Worm (Caenorhabditis elegans): ENCODE measurements around the gene rps-16.

Gene rps-16

DNA sequence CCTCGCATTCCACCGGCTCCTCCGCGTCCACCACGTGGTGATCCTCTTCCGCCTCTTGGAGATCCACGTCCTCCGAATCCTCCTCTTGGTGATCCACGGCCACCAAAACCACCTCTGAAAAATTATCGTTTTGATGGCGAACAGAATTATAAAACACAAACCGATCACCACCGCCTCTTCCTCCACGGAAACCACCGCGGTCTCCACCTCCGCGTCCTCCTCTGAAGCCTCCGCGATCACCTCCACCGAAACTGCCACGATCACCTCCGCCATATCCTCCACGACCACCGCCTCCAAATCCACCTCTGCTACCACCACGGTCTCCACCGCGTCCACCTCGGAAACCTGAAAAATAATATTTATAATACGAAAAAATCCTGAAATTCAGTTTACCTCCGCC, 1.2 kb upstream of the rps-16 start:
- TF ChIP-seq fkh-8 (tag; optimal IDR thresholded peaks at IDR 0.05) (no peak), ceh-82 (tag; optimal IDR thresholded peaks at IDR 0.05) (no peak), vab-15 (tag; optimal IDR thresholded peaks at IDR 0.05) (no peak), snu-23 (GFP tag; optimal IDR thresholded peaks at IDR 0.05) (no peak), aha-1 (tag; optimal IDR thresholded peaks at IDR 0.05) (no peak), fkh-10 (GFP tag; optimal IDR thresholded peaks at IDR 0.05) (no peak), elt-3 (tag; optimal IDR thresholded peaks at IDR 0.05) (no peak), nhr-237 (tag; optimal IDR thresholded peaks at IDR 0.05) (no peak), tbx-2 (tag; optimal IDR thresholded peaks at IDR 0.05) (no peak), F16B12.6 (tag; optimal IDR thresholded peaks at IDR 0.05) (no peak), unc-62 (GFP tag; optimal IDR thresholded peaks at IDR 0.05) (no peak), alr-1 (tag; optimal IDR thresholded peaks at IDR 0.05; ENCODE audit: borderline replicate concordance) (no peak)

DNA sequence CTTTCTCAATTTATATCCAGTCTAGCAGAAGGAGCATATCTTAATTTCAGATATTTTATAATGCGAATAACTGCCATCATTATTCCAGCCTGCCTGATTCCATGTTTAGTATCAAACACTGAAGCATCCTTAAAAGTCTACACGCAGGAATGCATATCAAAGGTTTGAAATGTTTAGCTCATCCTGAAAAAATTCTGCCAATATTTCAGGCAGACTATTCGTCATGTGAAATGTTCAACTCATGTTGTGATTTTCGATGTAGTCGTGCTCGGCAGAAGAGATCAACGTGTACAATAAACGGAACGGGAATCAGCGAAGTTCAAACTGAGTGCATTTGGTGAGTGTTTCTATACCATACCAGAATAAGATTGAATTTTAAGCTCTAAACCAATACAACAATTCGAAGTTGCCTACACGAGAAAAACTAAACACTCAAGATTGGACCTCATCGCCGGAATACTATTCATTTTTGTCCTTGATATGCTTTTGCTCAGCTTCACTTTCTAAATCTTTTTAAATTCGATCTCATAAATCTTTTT, 787 bp downstream of the rps-16 start, which contains the start of gene T01C3.11:
TSS of gene T01C3.11 (plus strand) at position 51 of the 539 bp plus-strand sequence.
- TF ChIP-seq egl-27 (tag; optimal IDR thresholded peaks at IDR 0.05) (no peak), mdl-1 (tag; optimal IDR thresholded peaks at IDR 0.05) (no peak), efl-1 (optimal IDR thresholded peaks at IDR 0.05) (no peak), efl-1 (GFP tag; optimal IDR thresholded peaks at IDR 0.05 in 1 of 2) (peak in 1 of 2 experiments; percentile 65), lin-35 (GFP tag; optimal IDR thresholded peaks at IDR 0.05) (no peak), hlh-4 (tag; optimal IDR thresholded peaks at IDR 0.05) (no peak), unc-30 (tag; optimal IDR thresholded peaks at IDR 0.05) (no peak), F16B12.6 (tag; optimal IDR thresholded peaks at IDR 0.05) (no peak)

DNA sequence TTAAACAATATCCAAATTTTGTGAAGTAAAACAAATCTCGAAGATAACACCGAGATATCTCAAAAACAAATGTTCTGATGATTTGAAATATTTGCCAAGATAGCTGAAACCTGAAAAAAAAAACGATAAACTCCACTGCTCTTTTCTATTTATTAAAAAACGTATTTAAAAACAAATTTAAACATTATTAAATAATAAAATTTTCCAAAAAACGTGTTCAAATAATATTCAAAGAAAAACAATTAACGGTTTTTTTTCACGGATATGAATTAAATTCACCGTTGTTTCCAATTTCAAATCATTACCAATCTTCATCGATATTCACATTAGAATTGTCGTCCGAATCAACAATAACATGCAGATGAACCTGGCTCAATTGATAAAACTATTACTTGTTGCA, 4.1 kb downstream of the rps-16 start, which contains the start of gene irld-14:
TSS of gene irld-14 (plus strand) at position 301 of the 400 bp plus-strand sequence.
- TF ChIP-seq pag-3 (tag; optimal IDR thresholded peaks at IDR 0.05; ENCODE audit: borderline replicate concordance, insufficient read depth) (no peak), zag-1 (tag; optimal IDR thresholded peaks at IDR 0.05) (no peak), fkh-10 (GFP tag; optimal IDR thresholded peaks at IDR 0.05) (no peak), hlh-17 (GFP tag; optimal IDR thresholded peaks at IDR 0.05; ENCODE audit: borderline replicate concordance) (no peak)

DNA sequence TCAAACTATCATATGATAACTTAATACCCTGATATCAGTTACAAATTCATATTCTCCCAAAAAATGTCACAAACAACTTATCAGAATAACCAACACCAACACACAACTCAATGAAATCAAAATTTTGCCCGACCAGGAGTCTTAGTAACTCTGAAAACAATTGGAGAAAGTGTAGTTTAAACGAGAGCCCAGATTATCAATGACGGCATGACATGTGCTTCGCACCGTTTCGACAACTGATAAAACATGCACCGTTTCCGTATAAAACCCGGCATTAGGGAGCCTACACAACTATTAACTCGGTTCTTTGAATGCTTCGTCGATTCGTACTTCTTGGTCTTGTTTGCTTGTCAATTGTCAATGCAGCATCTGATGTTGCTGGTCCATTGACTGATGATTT, 6.7 kb downstream of the rps-16 start, which contains the start of gene fil-1:
TSS of gene fil-1 (plus strand) at position 219 of the 400 bp plus-strand sequence.
- TF ChIP-seq nhr-20 (tag; optimal IDR thresholded peaks at IDR 0.05), result peak; percentile 30
- TF ChIP-seq ets-5 (GFP tag; IDR thresholded peaks at IDR 0.05), result no peak
- peak; percentile 68 for TF ChIP-seq elt-2 (tag; optimal IDR thresholded peaks at IDR 0.05)
- TF ChIP-seq lin-35 (GFP tag; optimal IDR thresholded peaks at IDR 0.05), result peak in 1 of 2 experiments; percentile 17
- TF ChIP-seq C34B4.2 (tag; optimal IDR thresholded peaks at IDR 0.05), result no peak

DNA sequence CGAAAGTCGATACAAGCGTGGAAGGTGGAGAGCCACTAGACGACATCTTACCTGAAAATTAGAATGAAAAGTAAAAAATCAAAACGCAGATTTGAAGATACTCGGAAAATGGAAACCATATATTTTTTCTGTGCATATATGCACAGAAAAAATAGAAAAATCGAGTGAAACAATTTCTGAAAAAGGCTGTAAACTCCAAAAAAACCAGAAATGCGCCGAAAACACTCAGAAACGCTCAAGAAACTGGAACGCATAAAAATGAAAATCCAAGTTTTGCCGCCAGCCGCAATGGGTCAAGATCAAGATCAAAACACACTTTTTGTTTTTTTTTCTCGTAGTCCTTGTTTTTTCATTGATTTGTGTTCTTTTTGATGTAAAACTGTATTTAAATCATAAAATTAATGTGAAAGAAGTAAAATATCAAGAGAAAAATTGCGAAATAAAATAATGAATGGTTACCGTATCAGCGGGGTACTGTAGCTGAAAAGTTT, 7.7 kb downstream of the rps-16 start, which contains the start of gene T01C3.3:
TSS of gene T01C3.3 (minus strand) at position 51 of the 491 bp plus-strand sequence.
- TF ChIP-seq xbp-1 (tag; optimal IDR thresholded peaks at IDR 0.05) (no peak), hlh-17 (GFP tag; optimal IDR thresholded peaks at IDR 0.05; ENCODE audit: borderline replicate concordance) (no peak), aha-1 (tag; optimal IDR thresholded peaks at IDR 0.05) (no peak), mep-1 (tag; optimal IDR thresholded peaks at IDR 0.05) (no peak), fkh-8 (tag; optimal IDR thresholded peaks at IDR 0.05) (no peak), C16A3.4 (tag; optimal IDR thresholded peaks at IDR 0.05) (no peak), mab-9 (GFP tag; IDR thresholded peaks at IDR 0.05) (no peak)

DNA sequence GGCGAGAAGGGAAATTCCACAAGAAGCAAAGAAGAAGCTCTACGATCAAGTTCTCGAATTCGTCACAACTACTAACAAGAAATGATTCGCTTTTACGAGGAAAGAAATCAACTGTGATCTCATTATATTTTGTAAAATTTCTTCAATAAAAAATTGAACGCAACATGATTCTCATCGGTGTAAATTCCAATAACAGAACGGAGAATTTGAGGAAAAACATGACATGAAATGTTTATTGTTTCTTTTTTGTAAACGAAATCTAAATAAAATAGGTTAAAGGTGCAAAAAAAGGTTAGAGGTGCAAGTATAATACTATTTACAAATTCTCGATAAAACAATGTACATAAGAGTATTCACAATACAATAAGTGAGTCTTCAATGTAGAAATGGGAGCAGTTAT, 8.9 kb downstream of the rps-16 start:
- no peak for TF ChIP-seq elt-3 (tag; optimal IDR thresholded peaks at IDR 0.05)
- TF ChIP-seq mep-1 (tag; optimal IDR thresholded peaks at IDR 0.05), result no peak
- TF ChIP-seq efl-1 (optimal IDR thresholded peaks at IDR 0.05), result no peak
- TF ChIP-seq efl-1 (GFP tag; optimal IDR thresholded peaks at IDR 0.05 in 1 of 2), result peak in 1 of 2 experiments; percentile 45
- no peak for TF ChIP-seq ceh-88 (GFP tag; IDR thresholded peaks at IDR 0.05)
- no peak for TF ChIP-seq fkh-8 (tag; optimal IDR thresholded peaks at IDR 0.05)
- TF ChIP-seq nhr-84 (tag; optimal IDR thresholded peaks at IDR 0.05), result no peak

All from whole organism, L1 larva.